Fruit fly (Drosophila melanogaster) whole organism, embryonic: ENCODE results near the gene CG32816.

Source experiments
- ATbp ChIP-seq: fragments of 200-800 bp; sonication (Bioruptor generic); optimal IDR thresholded peaks from 2 replicates; lab custom pipeline; 2017; ENCODE audit warnings: missing biosample characterization, mild to moderate bottlenecking, missing genetic modification characterization, missing genetic modification reagents
- Asciz ChIP-seq: fragments of 200-800 bp; sonication (Bioruptor generic); optimal IDR thresholded peaks from 2 replicates; lab custom pipeline; 2017; ENCODE audit warnings: missing biosample characterization, mild to moderate bottlenecking, missing genetic modification characterization, missing genetic modification reagents
- Bdp1 ChIP-seq: fragments of 200-800 bp; sonication (Bioruptor generic); optimal IDR thresholded peaks from 3 replicates; lab custom pipeline; 2016; ENCODE audit warnings: missing biosample characterization, missing genetic modification characterization
- CG10431 ChIP-seq: fragments of 200-800 bp; sonication (Bioruptor generic); optimal IDR thresholded peaks from 3 replicates; lab custom pipeline; 2018; ENCODE audit warnings: missing biosample characterization, mild to moderate bottlenecking, missing genetic modification characterization
- CG10543 ChIP-seq: fragments of 200-800 bp; sonication (Bioruptor generic); optimal IDR thresholded peaks from 3 replicates; lab custom pipeline; 2017; ENCODE audit warnings: missing biosample characterization, mild to moderate bottlenecking, missing genetic modification characterization, moderate library complexity
- CG10565 ChIP-seq: fragments of 200-800 bp; sonication (Bioruptor generic); optimal IDR thresholded peaks from 3 replicates; lab custom pipeline; 2016; ENCODE audit warnings: missing biosample characterization, mild to moderate bottlenecking, missing genetic modification characterization
- CG11456 ChIP-seq: fragments of 200-800 bp; sonication (Bioruptor generic); IDR thresholded peaks from 3 replicates; pipeline ENCODE4 v1.3.6; 2022; ENCODE audit warnings: missing biosample characterization, missing genetic modification characterization
- CG11723 ChIP-seq: fragments of 200-800 bp; sonication (Bioruptor generic); optimal IDR thresholded peaks from 2 replicates; lab custom pipeline; 2017; ENCODE audit warnings: missing biosample characterization, mild to moderate bottlenecking, missing genetic modification characterization
- CG14014 ChIP-seq: fragments of 200-800 bp; sonication (Bioruptor generic); IDR thresholded peaks from 2 replicates; pipeline ENCODE4 v1.3.6; 2022; ENCODE audit warnings: missing biosample characterization, missing genetic modification characterization
- CG16863 ChIP-seq: fragments of 200-800 bp; sonication (Bioruptor generic); optimal IDR thresholded peaks from 3 replicates; lab custom pipeline; 2016; ENCODE audit warnings: missing biosample characterization, missing genetic modification characterization
- CG1832 ChIP-seq: fragments of 200-800 bp; sonication (Bioruptor generic); optimal IDR thresholded peaks from 2 replicates; lab custom pipeline; 2017; ENCODE audit warnings: missing biosample characterization, mild to moderate bottlenecking, missing genetic modification characterization, inconsistent platforms
- CG2889 ChIP-seq: fragments of 200-800 bp; sonication (Bioruptor generic); IDR thresholded peaks from 3 replicates; pipeline ENCODE4 v1.3.6; 2022; ENCODE audit warnings: missing biosample characterization, missing genetic modification characterization
- CG31224 ChIP-seq: fragments of 200-800 bp; sonication (Bioruptor generic); IDR thresholded peaks from 2 replicates; pipeline ENCODE4 v1.3.6; 2022; ENCODE audit warnings: missing biosample characterization, missing genetic modification characterization
- CG4707 ChIP-seq: fragments of 200-800 bp; sonication (Bioruptor generic); optimal IDR thresholded peaks from 2 replicates; lab custom pipeline; 2018; ENCODE audit warnings: missing biosample characterization, mild to moderate bottlenecking, missing genetic modification characterization, moderate library complexity
- CG6272 ChIP-seq: fragments of 200-800 bp; sonication (Bioruptor generic); IDR thresholded peaks from 2 replicates; pipeline ENCODE4 v1.3.6; 2022; ENCODE audit warnings: missing biosample characterization, missing genetic modification characterization
- CG7987 ChIP-seq: fragments of 200-800 bp; sonication (Bioruptor generic); optimal IDR thresholded peaks from 2 replicates; lab custom pipeline; 2018; ENCODE audit warnings: missing biosample characterization, mild to moderate bottlenecking, missing genetic modification characterization, moderate library complexity
- CG8388 ChIP-seq: fragments of 200-800 bp; sonication (Bioruptor generic); optimal IDR thresholded peaks from 2 replicates; lab custom pipeline; 2019; ENCODE audit warnings: missing biosample characterization, mild to moderate bottlenecking, missing genetic modification characterization, moderate library complexity
- CG8765 ChIP-seq: fragments of 200-800 bp; sonication (Bioruptor generic); IDR thresholded peaks from 2 replicates; pipeline ENCODE4 v1.3.6; 2022; ENCODE audit warnings: missing biosample characterization, missing genetic modification characterization
- Dbx ChIP-seq: fragments of 200-800 bp; sonication (Bioruptor generic); IDR thresholded peaks from 3 replicates; pipeline ENCODE4 v1.3.6; 2022; ENCODE audit warnings: missing biosample characterization, missing genetic modification characterization
- Deaf1 ChIP-seq: fragments of 200-800 bp; optimal IDR thresholded peaks from 3 replicates; lab custom pipeline; 2019; ENCODE audit warnings: missing biosample characterization, mild to moderate bottlenecking, missing genetic modification characterization, moderate library complexity
- Dip3 ChIP-seq: fragments of 200-800 bp; sonication (Bioruptor generic); optimal IDR thresholded peaks from 3 replicates; lab custom pipeline; 2016; ENCODE audit warnings: missing biosample characterization, missing genetic modification characterization
- Eip74EF ChIP-seq, 2 experiments: fragments of 200-800 bp in 1 of 2; fragments of >200 bp in 1 of 2; sonication (Bioruptor generic) in 1 of 2; optimal IDR thresholded peaks; 2 replicates each; lab custom pipeline; 2017 to 2019; ENCODE audit warnings: missing biosample characterization in 2 of 2, missing genetic modification characterization in 2 of 2, mild to moderate bottlenecking in 1 of 2, moderate library complexity in 1 of 2
- HHEX ChIP-seq: fragments of 200-800 bp; sonication (Bioruptor generic); optimal IDR thresholded peaks from 3 replicates; lab custom pipeline; 2017; ENCODE audit warnings: missing biosample characterization, mild to moderate bottlenecking, missing genetic modification characterization, missing genetic modification reagents
- HLH3B ChIP-seq: fragments of 200-800 bp; sonication (Bioruptor generic); IDR thresholded peaks from 2 replicates; pipeline ENCODE4 v1.3.6; 2022; ENCODE audit warnings: missing biosample characterization, missing genetic modification characterization
- Sox102F ChIP-seq: fragments of 200-800 bp; sonication (Bioruptor generic); optimal IDR thresholded peaks from 2 replicates; lab custom pipeline; 2018; ENCODE audit warnings: missing biosample characterization, mild to moderate bottlenecking, missing genetic modification characterization, moderate library complexity
- YL-1 ChIP-seq: fragments of 200-800 bp; sonication (Bioruptor generic); optimal IDR thresholded peaks from 3 replicates; lab custom pipeline; 2017; ENCODE audit warnings: missing biosample characterization, mild to moderate bottlenecking, missing genetic modification characterization
- amos ChIP-seq: fragments of 200-800 bp; sonication (Bioruptor generic); IDR thresholded peaks from 2 replicates; pipeline ENCODE4 v1.3.6; 2022; ENCODE audit warnings: missing biosample characterization, missing genetic modification characterization; ENCODE audit not compliant: partially characterized antibody
- cg ChIP-seq: fragments of 200-800 bp; sonication (Bioruptor generic); optimal IDR thresholded peaks from 3 replicates; lab custom pipeline; 2019; ENCODE audit warnings: missing biosample characterization, mild to moderate bottlenecking, missing genetic modification characterization, moderate library complexity
- crc ChIP-seq: fragments of 200-800 bp; sonication (Bioruptor generic); optimal IDR thresholded peaks from 2 replicates; lab custom pipeline; 2016; ENCODE audit warnings: missing biosample characterization, missing genetic modification characterization
- dan ChIP-seq: fragments of 200-800 bp; sonication (Bioruptor generic); IDR thresholded peaks from 2 replicates; pipeline ENCODE4 v1.3.6; 2022; ENCODE audit warnings: missing biosample characterization, missing genetic modification characterization
- danr ChIP-seq: fragments of 200-800 bp; sonication (Bioruptor generic); IDR thresholded peaks from 2 replicates; pipeline ENCODE4 v1.3.6; 2022; ENCODE audit warnings: missing biosample characterization, missing genetic modification characterization
- gcm2 ChIP-seq: fragments of 200-800 bp; sonication (Bioruptor generic); optimal IDR thresholded peaks from 2 replicates; lab custom pipeline; 2016; ENCODE audit warnings: missing biosample characterization, missing genetic modification characterization
- grau ChIP-seq: fragments of 200-800 bp; optimal IDR thresholded peaks from 3 replicates; lab custom pipeline; 2019; ENCODE audit warnings: missing biosample characterization, mild to moderate bottlenecking, missing genetic modification characterization, moderate library complexity
- hth ChIP-seq: fragments of >200 bp; optimal IDR thresholded peaks from 2 replicates; lab custom pipeline; 2017; ENCODE audit warnings: inconsistent platforms
- insv ChIP-seq, 2 experiments: fragments of 200-800 bp; sonication (Bioruptor generic); optimal IDR thresholded peaks; 3 replicates each; lab custom pipeline; 2016 to 2018; ENCODE audit warnings: missing biosample characterization in 2 of 2, missing genetic modification characterization in 2 of 2
- klu ChIP-seq: fragments of 200-800 bp; sonication (Bioruptor generic); IDR thresholded peaks from 2 replicates; pipeline ENCODE4 v1.3.6; 2022; ENCODE audit warnings: missing biosample characterization, missing genetic modification characterization
- pfk ChIP-seq: fragments of 200-800 bp; sonication (Bioruptor generic); optimal IDR thresholded peaks from 2 replicates; lab custom pipeline; 2018; ENCODE audit warnings: missing biosample characterization, mild to moderate bottlenecking, missing genetic modification characterization, moderate library complexity
- phol ChIP-seq: fragments of 200-800 bp; sonication (Bioruptor generic); optimal IDR thresholded peaks from 3 replicates; lab custom pipeline; 2018; ENCODE audit warnings: missing biosample characterization, mild to moderate bottlenecking, missing genetic modification characterization, moderate library complexity
- repo ChIP-seq: fragments of 200-800 bp; sonication (Bioruptor generic); optimal IDR thresholded peaks from 2 replicates; lab custom pipeline; 2016; ENCODE audit warnings: missing biosample characterization, missing genetic modification characterization
- rib ChIP-seq: fragments of 200-800 bp; sonication (Bioruptor generic); IDR thresholded peaks from 2 replicates; pipeline ENCODE4 v1.3.6; 2022; ENCODE audit warnings: missing biosample characterization, missing genetic modification characterization
- sim ChIP-seq: fragments of 200-800 bp; sonication (Bioruptor generic); IDR thresholded peaks from 2 replicates; pipeline ENCODE4 v1.3.6; 2022; ENCODE audit warnings: missing biosample characterization, missing genetic modification characterization
- sna ChIP-seq: fragments of 200-800 bp; sonication (Bioruptor generic); IDR thresholded peaks from 2 replicates; pipeline ENCODE4 v1.3.6; 2022; ENCODE audit warnings: missing biosample characterization, missing genetic modification characterization; ENCODE audit not compliant: partially characterized antibody
- sob ChIP-seq: fragments of 200-800 bp; sonication (Bioruptor generic); IDR thresholded peaks from 2 replicates; pipeline ENCODE4 v1.3.6; 2022; ENCODE audit warnings: missing biosample characterization, missing genetic modification characterization
- stwl ChIP-seq: fragments of 200-800 bp; sonication (Bioruptor generic); optimal IDR thresholded peaks from 3 replicates; lab custom pipeline; 2018; ENCODE audit warnings: missing biosample characterization, mild to moderate bottlenecking, missing genetic modification characterization, moderate library complexity
- tll ChIP-seq, 2 experiments: fragments of 200-800 bp in 1 of 2; fragments of >200 bp in 1 of 2; sonication (Bioruptor generic) in 1 of 2; optimal IDR thresholded peaks; 2 replicates each; lab custom pipeline; 2017 to 2019; ENCODE audit warnings: missing biosample characterization in 2 of 2, missing genetic modification characterization in 2 of 2, mild to moderate bottlenecking in 1 of 2, moderate library complexity in 1 of 2
- ttk ChIP-seq: fragments of 200-800 bp; sonication (Bioruptor generic); IDR thresholded peaks from 2 replicates; pipeline ENCODE4 v2.1.2; 2022; ENCODE audit warnings: missing biosample characterization, missing genetic modification characterization
- tx ChIP-seq: fragments of 200-800 bp; sonication (Bioruptor generic); optimal IDR thresholded peaks from 2 replicates; lab custom pipeline; 2016; ENCODE audit warnings: missing biosample characterization, missing genetic modification characterization
- vnd ChIP-seq: fragments of 200-800 bp; sonication (Bioruptor generic); IDR thresholded peaks from 3 replicates; pipeline ENCODE4 v1.3.6; 2022; ENCODE audit warnings: missing biosample characterization, missing genetic modification characterization; ENCODE audit not compliant: partially characterized antibody
- vvl ChIP-seq: fragments of 200-800 bp; sonication (Bioruptor generic); IDR thresholded peaks from 2 replicates; pipeline ENCODE4 v1.3.6; 2022; ENCODE audit warnings: missing biosample characterization, missing genetic modification characterization
- zf30C ChIP-seq: fragments of 200-800 bp; sonication (Bioruptor generic); optimal IDR thresholded peaks from 3 replicates; lab custom pipeline; 2018; ENCODE audit warnings: missing biosample characterization, mild to moderate bottlenecking, missing genetic modification characterization

CG32816 gene

dm6 chrX:338123-338527 lies 132.4 kb downstream of the CG32816 start (continued):
- TF ChIP-seq gcm2 (GFP tag; lab: Kevin White, UChicago), result no peak
- TF ChIP-seq HLH3B, result peak; percentile 60; the same call in 1 of the 2 replicates
- TF ChIP-seq CG11456 (GFP tag; lab: Robert Waterston, UW), result no peak
- no peak for TF ChIP-seq CG16863 (GFP tag; lab: Kevin White, UChicago)
- TF ChIP-seq CG4707 (GFP tag; lab: Kevin White, UChicago), result no peak
- TF ChIP-seq CG6272 (GFP tag; lab: Robert Waterston, UW), result no peak
- TF ChIP-seq Bdp1 (GFP tag; lab: Kevin White, UChicago), result no peak
- TF ChIP-seq CG7987 (GFP tag; lab: Kevin White, UChicago), result no peak
- TF ChIP-seq klu (GFP tag; lab: Robert Waterston, UW), result no peak; the same call in 1 of the 2 replicates
- peak; percentile 31 for TF ChIP-seq CG11723 (GFP tag; lab: Kevin White, UChicago)
- TF ChIP-seq CG8388 (GFP tag; lab: Kevin White, UChicago), result peak; percentile 83
- 0 out of 3 replicates have a peak, but pooled peaks have one; percentile 20 for TF ChIP-seq Dbx (GFP tag; lab: Robert Waterston, UW)
- peak; percentile 85 for TF ChIP-seq Sox102F (GFP tag; lab: Kevin White, UChicago)
- no peak for TF ChIP-seq tll (GFP tag; optimal IDR thresholded peaks at IDR 0.05; lab: Kevin White, UChicago)
- TF ChIP-seq CG10543 (GFP tag; lab: Kevin White, UChicago), result peak; percentile 14
- no peak for TF ChIP-seq vnd
- no peak for TF ChIP-seq hth (lab: Kevin White, UChicago)
- TF ChIP-seq grau (tag; lab: Kevin White, UChicago), result peak; percentile 89
- TF ChIP-seq zf30C (GFP tag; lab: Kevin White, UChicago), result no peak
- peak; percentile 58 for TF ChIP-seq ATbp
- TF ChIP-seq Deaf1, result peak; percentile 72
- no peak for TF ChIP-seq tx (GFP tag; lab: Kevin White, UChicago)
- peak; percentile 85 for TF ChIP-seq phol (tag; lab: Kevin White, UChicago)
- peak; percentile 48; the same call in 1 of the 2 replicates for TF ChIP-seq CG14014
- TF ChIP-seq sim (GFP tag; lab: Robert Waterston, UW), result no peak
- no peak for TF ChIP-seq rib (GFP tag; lab: Robert Waterston, UW)
- no peak for TF ChIP-seq CG8765 (GFP tag; lab: Robert Waterston, UW)
- TF ChIP-seq CG10431 (GFP tag; lab: Kevin White, UChicago), result no peak
- no peak for TF ChIP-seq dan (GFP tag; lab: Robert Waterston, UW)
- TF ChIP-seq amos (GFP tag; lab: Robert Waterston, UW), result no peak
- TF ChIP-seq YL-1 (GFP tag; lab: Kevin White, UChicago), result no peak
- TF ChIP-seq insv (GFP tag; optimal IDR thresholded peaks at IDR 0.05; lab: Kevin White, UChicago), result peak in 1 of 2 experiments; percentile 9
- TF ChIP-seq CG2889 (GFP tag; lab: Robert Waterston, UW), result no peak
- peak; percentile 64 for TF ChIP-seq HHEX (GFP tag; lab: Kevin White, UChicago)
- TF ChIP-seq stwl (tag; lab: Kevin White, UChicago), result no peak
- TF ChIP-seq sob (GFP tag; lab: Robert Waterston, UW), result peak; percentile 26; the same call in 1 of the 2 replicates
- TF ChIP-seq repo (GFP tag; lab: Kevin White, UChicago), result no peak
- peak; percentile 50; the same call in 1 of the 2 replicates for TF ChIP-seq danr (GFP tag; lab: Robert Waterston, UW)
- TF ChIP-seq pfk (GFP tag; lab: Kevin White, UChicago), result no peak
- TF ChIP-seq crc (GFP tag; lab: Kevin White, UChicago), result no peak
- TF ChIP-seq CG31224 (GFP tag; lab: Robert Waterston, UW), result no peak
- peak in 1 of 2 experiments; percentile 80 for TF ChIP-seq Eip74EF (GFP tag; optimal IDR thresholded peaks at IDR 0.05; lab: Kevin White, UChicago)
- no peak for TF ChIP-seq cg (GFP tag; lab: Kevin White, UChicago)
- TF ChIP-seq CG1832 (GFP tag; lab: Kevin White, UChicago), result no peak
- peak; percentile 84 for TF ChIP-seq vvl (GFP tag; lab: Robert Waterston, UW)
- TF ChIP-seq CG10565 (GFP tag; lab: Kevin White, UChicago), result no peak
- no peak for TF ChIP-seq Dip3 (GFP tag; lab: Kevin White, UChicago)
- no peak for TF ChIP-seq sna (GFP tag; lab: Robert Waterston, UW)
- peak; percentile 73 for TF ChIP-seq Asciz (GFP tag; lab: Kevin White, UChicago)
- peak; percentile 36; the same call in 1 of the 2 replicates for TF ChIP-seq ttk (GFP tag; lab: Robert Waterston, UW)
